Fruit fly (Drosophila melanogaster) S2 (cell line): ENCODE results near the gene Svil.

Experiments
- CG8478 ChIP-seq: fragments of >200 bp; optimal IDR thresholded peaks from 2 replicates; lab custom pipeline; 2018
- CTCF ChIP-seq, 2 experiments: fragments of >200 bp; optimal IDR thresholded peaks; 2 replicates each; lab custom pipeline; 2018

dm6 chr3L:2434179-2434578, 56.7 kb downstream of the Svil start:
- TF ChIP-seq CTCF (optimal IDR thresholded peaks at IDR 0.05; lab: Kevin White, UChicago) (no peak), CG8478 (lab: Kevin White, UChicago) (no peak)
